Worm (Caenorhabditis elegans) whole organism, mixed stage, embryonic: ENCODE measurements around the gene C45G9.14.

ENCODE experiments used
- M03D4.4 ChIP-seq: sonication (generic microtip); optimal IDR thresholded peaks from 2 replicates; lab custom pipeline; 2017; ENCODE audit warnings: mild to moderate bottlenecking, missing genetic modification characterization, missing compliant biosample characterization
- bed-3 ChIP-seq: fragments of 200-800 bp; sonication (Bioruptor generic); optimal IDR thresholded peaks from 3 replicates; lab custom pipeline; 2018; ENCODE audit warnings: mild to moderate bottlenecking, missing genetic modification characterization, moderate library complexity, missing compliant biosample characterization
- blmp-1 ChIP-seq: fragments of 150-350 bp; optimal IDR thresholded peaks from 2 replicates; lab custom pipeline; 2014; ENCODE audit warnings: missing biosample characterization, missing genetic modification characterization
- ceh-39 ChIP-seq: fragments of 150-350 bp; optimal IDR thresholded peaks from 2 replicates; lab custom pipeline; 2014; ENCODE audit warnings: missing biosample characterization, missing genetic modification characterization
- ceh-43 ChIP-seq: fragments of 200-800 bp; sonication (Bioruptor generic); optimal IDR thresholded peaks from 2 replicates; lab custom pipeline; 2018; ENCODE audit warnings: mild to moderate bottlenecking, missing genetic modification characterization, moderate library complexity, missing compliant biosample characterization
- ceh-83 ChIP-seq: fragments of 200-800 bp; sonication (Bioruptor generic); optimal IDR thresholded peaks from 2 replicates; lab custom pipeline; 2018; ENCODE audit warnings: mild to moderate bottlenecking, missing genetic modification characterization, missing compliant biosample characterization
- cnd-1 ChIP-seq: fragments of 200-800 bp; sonication (Bioruptor generic); optimal IDR thresholded peaks from 2 replicates; lab custom pipeline; 2018; ENCODE audit warnings: mild to moderate bottlenecking, missing genetic modification characterization, missing compliant biosample characterization
- elt-3 ChIP-seq: fragments of 150-350 bp; optimal IDR thresholded peaks from 2 replicates; lab custom pipeline; 2014; ENCODE audit warnings: missing biosample characterization, missing genetic modification characterization
- flh-1 ChIP-seq: fragments of 200-800 bp; sonication (Bioruptor generic); optimal IDR thresholded peaks from 2 replicates; lab custom pipeline; 2018; ENCODE audit warnings: mild to moderate bottlenecking, missing genetic modification characterization, moderate library complexity, missing compliant biosample characterization
- lin-13 ChIP-seq: fragments of 150-350 bp; optimal IDR thresholded peaks from 2 replicates; lab custom pipeline; 2014; ENCODE audit warnings: missing biosample characterization, missing genetic modification characterization
- lin-32 ChIP-seq: fragments of 200-800 bp; sonication (Bioruptor generic); optimal IDR thresholded peaks from 2 replicates; lab custom pipeline; 2018; ENCODE audit warnings: mild to moderate bottlenecking, missing genetic modification characterization, missing compliant biosample characterization
- mab-5 ChIP-seq: fragments of 150-350 bp; optimal IDR thresholded peaks from 2 replicates; lab custom pipeline; 2014; ENCODE audit warnings: missing biosample characterization, missing genetic modification characterization
- mep-1 ChIP-seq: fragments of 150-350 bp; optimal IDR thresholded peaks from 2 replicates; lab custom pipeline; 2017; ENCODE audit warnings: missing biosample characterization, missing genetic modification reagents, missing genetic modification characterization, inconsistent platforms
- mls-2 ChIP-seq: sonication (generic microtip); optimal IDR thresholded peaks from 2 replicates; lab custom pipeline; 2016; ENCODE audit warnings: mild to moderate bottlenecking, missing genetic modification characterization, moderate library complexity, missing compliant biosample characterization
- nhr-12 ChIP-seq: fragments of 150-350 bp; optimal IDR thresholded peaks from 2 replicates; lab custom pipeline; 2014; ENCODE audit warnings: missing biosample characterization, missing genetic modification characterization
- nhr-2 ChIP-seq: fragments of 150-350 bp; optimal IDR thresholded peaks from 2 replicates; lab custom pipeline; 2014; ENCODE audit warnings: missing biosample characterization, missing genetic modification characterization
- nhr-237 ChIP-seq: fragments of 150-350 bp; optimal IDR thresholded peaks from 2 replicates; lab custom pipeline; 2014; ENCODE audit warnings: missing biosample characterization, missing genetic modification characterization
- nhr-28 ChIP-seq: fragments of 150-350 bp; optimal IDR thresholded peaks from 2 replicates; lab custom pipeline; 2014; ENCODE audit warnings: missing biosample characterization, missing genetic modification characterization
- nhr-76 ChIP-seq: sonication (generic microtip); optimal IDR thresholded peaks from 2 replicates; lab custom pipeline; 2017; ENCODE audit warnings: missing biosample characterization, missing genetic modification characterization
- pha-4 ChIP-seq: fragments of 150-350 bp; optimal IDR thresholded peaks from 2 replicates; lab custom pipeline; 2018; ENCODE audit warnings: missing biosample characterization, missing genetic modification reagents, missing genetic modification characterization
- sem-2 ChIP-seq: fragments of 200-800 bp; sonication (Bioruptor generic); optimal IDR thresholded peaks from 2 replicates; lab custom pipeline; 2018; ENCODE audit warnings: mild to moderate bottlenecking, missing genetic modification characterization, missing compliant biosample characterization
- tbx-8 ChIP-seq: fragments of 200-800 bp; sonication (Bioruptor generic); optimal IDR thresholded peaks from 2 replicates; lab custom pipeline; 2018; ENCODE audit warnings: mild to moderate bottlenecking, missing genetic modification characterization, moderate library complexity, missing compliant biosample characterization
- unc-120 ChIP-seq: sonication (generic microtip); optimal IDR thresholded peaks from 2 replicates; lab custom pipeline; 2017; ENCODE audit warnings: missing genetic modification characterization, missing compliant biosample characterization; ENCODE audit not compliant: poor library complexity, severe bottlenecking
- unc-39 ChIP-seq: fragments of 150-350 bp; optimal IDR thresholded peaks from 2 replicates; lab custom pipeline; 2014; ENCODE audit warnings: missing biosample characterization, missing genetic modification characterization
- unc-62 ChIP-seq: fragments of 150-350 bp; optimal IDR thresholded peaks from 2 replicates; lab custom pipeline; 2014; ENCODE audit warnings: missing biosample characterization, missing genetic modification reagents, missing genetic modification characterization
- zip-8 ChIP-seq: fragments of 150-350 bp; optimal IDR thresholded peaks from 2 replicates; lab custom pipeline; 2014; ENCODE audit warnings: missing biosample characterization, missing genetic modification characterization
- ztf-11 ChIP-seq: fragments of 150-350 bp; optimal IDR thresholded peaks from 2 replicates; lab custom pipeline; 2014; ENCODE audit warnings: missing biosample characterization, missing genetic modification characterization

Gene C45G9.14

DNA sequence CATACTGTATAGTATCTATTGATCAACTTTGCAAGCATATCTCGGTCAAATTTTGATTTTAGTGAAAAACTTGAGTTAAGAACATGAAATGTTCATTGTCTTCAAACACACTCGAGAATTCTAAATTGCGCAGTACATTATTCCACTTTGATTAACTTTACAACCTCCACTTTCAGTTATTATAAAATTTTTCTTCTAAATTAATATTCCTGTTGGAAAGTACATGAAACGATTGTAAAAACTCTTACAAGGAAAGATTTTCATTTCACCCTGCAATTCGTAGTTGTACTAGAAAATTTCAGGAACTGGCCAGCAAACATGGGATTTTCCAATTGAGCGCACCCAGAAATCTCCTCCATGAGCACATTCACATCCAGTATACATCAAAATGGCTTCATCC lies at the start of gene C45G9.14:
Gene C45G9.14, plus strand, starts transcription at position 301 of the 400 bp plus-strand sequence.
- no peak for TF ChIP-seq mep-1 (tag; lab: Kevin White, UChicago)
- TF ChIP-seq unc-62 (GFP tag; lab: Kevin White, UChicago): no peak
- no peak for TF ChIP-seq nhr-28 (tag; lab: Kevin White, UChicago)
- TF ChIP-seq ceh-83: no peak
- no peak for TF ChIP-seq ztf-11 (tag; lab: Kevin White, UChicago)

DNA sequence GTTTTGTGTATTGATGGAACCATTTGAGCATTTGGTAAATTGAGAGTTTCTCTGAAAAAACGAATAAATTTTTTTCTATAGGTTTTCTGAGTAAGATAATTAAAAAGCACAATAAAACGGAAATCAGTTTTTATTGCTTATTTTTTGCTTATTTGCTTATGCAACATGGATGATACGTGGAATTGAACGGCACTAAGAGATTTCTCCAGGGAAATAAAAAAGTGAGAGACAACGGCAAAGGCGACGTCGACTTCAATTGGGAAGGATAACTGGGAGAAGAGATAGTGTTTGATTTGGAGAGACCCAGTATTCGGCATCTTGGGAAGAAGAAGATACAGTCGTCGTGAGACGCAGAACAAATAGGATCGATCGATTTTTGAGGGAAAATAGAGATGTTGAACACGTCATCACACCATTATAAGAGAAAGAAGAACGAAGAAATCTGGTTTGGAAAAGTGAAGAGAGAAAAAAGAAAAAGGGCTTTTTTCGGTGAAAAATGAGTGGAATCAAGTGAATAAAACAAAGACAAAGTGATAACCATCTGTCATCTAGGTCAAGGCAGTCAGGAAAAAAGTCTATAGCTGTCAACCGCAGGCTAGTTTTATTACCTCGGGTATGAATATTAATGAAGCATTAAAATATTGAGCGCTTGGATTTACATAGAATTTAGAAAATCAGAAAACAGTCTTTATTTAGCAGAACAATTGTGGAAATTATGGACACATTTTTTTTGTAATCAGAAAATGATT lies 46.5 kb upstream of the C45G9.14 start, which contains the start of gene tmem-131:
Gene tmem-131, minus strand, starts transcription at position 51 of the 749 bp plus-strand sequence.
- TF ChIP-seq nhr-12: no peak
- TF ChIP-seq lin-13 (tag; lab: Kevin White, UChicago): no peak
- TF ChIP-seq nhr-28 (tag; lab: Kevin White, UChicago): no peak
- TF ChIP-seq zip-8 (tag; lab: Kevin White, UChicago): no peak
- no peak for TF ChIP-seq unc-120 (tag; lab: Kevin White, UChicago)
- no peak for TF ChIP-seq ceh-39
- TF ChIP-seq pha-4 (tag; lab: Kevin White, UChicago): no peak
- TF ChIP-seq ztf-11 (tag; lab: Kevin White, UChicago): no peak
- no peak for TF ChIP-seq unc-39
- no peak for TF ChIP-seq bed-3 (GFP tag; lab: Kevin White, UChicago)
- no peak for TF ChIP-seq nhr-237 (tag; lab: Kevin White, UChicago)
- TF ChIP-seq elt-3 (tag; lab: Kevin White, UChicago): no peak
- no peak for TF ChIP-seq cnd-1 (tag; lab: Kevin White, UChicago)
- no peak for TF ChIP-seq ceh-43 (GFP tag; lab: Kevin White, UChicago)
- no peak for TF ChIP-seq flh-1 (GFP tag; lab: Kevin White, UChicago)
- TF ChIP-seq nhr-76 (tag; lab: Kevin White, UChicago): no peak
- no peak for TF ChIP-seq M03D4.4 (tag; lab: Kevin White, UChicago)
- no peak for TF ChIP-seq mab-5 (tag; lab: Kevin White, UChicago)

DNA sequence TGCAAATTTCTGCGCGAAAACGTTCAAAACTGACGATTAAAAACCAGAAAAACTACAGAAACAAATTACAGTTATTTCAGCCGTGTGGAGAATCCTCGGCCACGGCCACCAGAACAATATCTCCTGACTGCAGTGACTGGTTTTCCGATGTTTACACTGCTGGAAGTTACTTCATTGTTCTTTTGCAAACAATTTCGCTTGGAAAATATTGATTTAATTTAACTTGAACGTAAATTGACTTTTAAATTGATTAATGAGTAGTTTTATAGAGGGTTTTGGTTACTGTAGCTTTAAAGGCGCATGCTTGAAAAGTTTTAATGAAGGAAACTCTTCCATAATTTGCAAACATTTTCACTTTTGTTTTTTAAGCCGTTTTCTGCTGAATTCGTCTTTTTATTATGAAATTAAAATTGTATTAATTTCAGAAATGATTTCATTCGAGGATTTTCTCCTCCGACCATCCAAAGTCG lies 45.8 kb upstream of the C45G9.14 start, which contains the start of gene smcr-8:
Gene smcr-8, plus strand, starts transcription at position 420 of the 470 bp plus-strand sequence.
- TF ChIP-seq nhr-2 (tag; lab: Kevin White, UChicago) (no peak), tbx-8 (GFP tag; lab: Kevin White, UChicago) (no peak)

DNA sequence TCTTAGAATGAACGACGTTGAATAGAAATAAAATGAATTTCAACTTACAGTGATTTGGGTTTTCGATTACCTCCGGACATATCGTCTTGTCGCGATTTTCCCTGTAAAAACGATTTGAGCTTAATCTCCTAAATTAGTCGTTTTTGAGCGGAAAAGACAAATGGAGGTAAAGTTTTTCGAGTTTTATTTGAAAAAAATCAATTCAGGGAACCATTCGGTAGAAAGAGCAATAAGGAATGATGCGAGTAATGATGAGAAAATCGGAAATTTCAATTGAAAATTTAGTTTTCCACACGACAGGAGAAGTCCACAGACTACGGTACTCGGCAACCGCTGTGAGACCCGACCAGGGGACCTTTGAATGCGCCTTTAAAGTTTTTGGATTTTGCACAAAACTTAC lies 42.6 kb upstream of the C45G9.14 start, which contains the start of gene R144.10:
Gene R144.10, minus strand, starts transcription at position 101 of the 400 bp plus-strand sequence.
- no peak for TF ChIP-seq sem-2 (GFP tag; lab: Kevin White, UChicago)
- no peak for TF ChIP-seq unc-62 (GFP tag; lab: Kevin White, UChicago)
- TF ChIP-seq zip-8 (tag; lab: Kevin White, UChicago): no peak
- TF ChIP-seq unc-39: no peak
- no peak for TF ChIP-seq flh-1 (GFP tag; lab: Kevin White, UChicago)
- no peak for TF ChIP-seq mab-5 (tag; lab: Kevin White, UChicago)
- no peak for TF ChIP-seq mls-2 (tag; lab: Kevin White, UChicago)
- no peak for TF ChIP-seq ceh-43 (GFP tag; lab: Kevin White, UChicago)
- TF ChIP-seq blmp-1: no peak
- TF ChIP-seq ceh-39: no peak
- no peak for TF ChIP-seq lin-32 (GFP tag; lab: Kevin White, UChicago)
- TF ChIP-seq bed-3 (GFP tag; lab: Kevin White, UChicago): no peak
- TF ChIP-seq nhr-237 (tag; lab: Kevin White, UChicago): no peak

DNA sequence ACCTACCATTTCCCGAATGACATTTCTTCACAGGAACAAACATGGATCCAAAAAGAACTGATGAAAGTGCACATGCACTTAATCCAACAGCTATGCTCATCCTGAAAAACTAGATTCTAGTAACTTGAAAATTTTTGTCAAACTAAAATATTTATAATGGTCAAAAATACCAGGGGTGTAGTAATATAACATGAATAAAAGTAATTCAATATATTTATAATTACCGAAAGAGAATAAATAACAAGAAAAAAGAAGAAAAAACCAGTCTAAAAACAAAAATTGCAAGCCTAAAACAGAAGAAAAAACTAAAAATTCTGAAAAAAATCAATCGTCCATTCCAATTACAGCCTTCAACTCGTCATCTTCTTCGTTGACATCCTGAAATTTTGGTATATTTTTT lies 40.2 kb upstream of the C45G9.14 start, which contains the start of gene R144.6:
Gene R144.6, minus strand, starts transcription at position 101 of the 400 bp plus-strand sequence.
- no peak for TF ChIP-seq mep-1 (tag; lab: Kevin White, UChicago)
- no peak for TF ChIP-seq ceh-83
- TF ChIP-seq nhr-2 (tag; lab: Kevin White, UChicago): no peak
- no peak for TF ChIP-seq M03D4.4 (tag; lab: Kevin White, UChicago)
- TF ChIP-seq ceh-39: no peak
- TF ChIP-seq unc-120 (tag; lab: Kevin White, UChicago): no peak
- no peak for TF ChIP-seq nhr-12
- TF ChIP-seq pha-4 (tag; lab: Kevin White, UChicago): no peak
- TF ChIP-seq nhr-28 (tag; lab: Kevin White, UChicago): no peak
